Worm (Caenorhabditis elegans) whole organism, young adult: Measurements from ENCODE around the gene fbxa-89.

ENCODE experiments used
- B0035.1 ChIP-seq: sonication (generic microtip); optimal IDR thresholded peaks from 2 replicates; lab custom pipeline; 2016; ENCODE audit warnings: missing genetic modification characterization, mild to moderate bottlenecking, missing compliant biosample characterization, missing genotype, missing genetic modification reagents
- B0336.3 ChIP-seq: fragments of 200-800 bp; sonication (Bioruptor generic); IDR thresholded peaks from 2 replicates; pipeline ENCODE4 v1.3.6; 2022; ENCODE audit warnings: missing genetic modification characterization, missing compliant biosample characterization
- C17E4.6 ChIP-seq: fragments of 200-800 bp; sonication (Bioruptor generic); IDR thresholded peaks from 2 replicates; pipeline ENCODE4 v1.3.6; 2022; ENCODE audit warnings: missing genetic modification reagents, missing genetic modification characterization, missing compliant biosample characterization
- D2030.7 ChIP-seq: fragments of 200-800 bp; sonication (Bioruptor generic); IDR thresholded peaks from 2 replicates; pipeline ENCODE4 v1.3.6; 2022; ENCODE audit warnings: missing genetic modification reagents, missing genetic modification characterization, missing compliant biosample characterization
- F37B4.10 ChIP-seq: fragments of 200-800 bp; sonication (Bioruptor generic); IDR thresholded peaks from 2 replicates; pipeline ENCODE4 v1.3.6; 2022; ENCODE audit warnings: missing genetic modification characterization, missing compliant biosample characterization
- Y53G8AR.9 ChIP-seq: fragments of 200-800 bp; sonication (Bioruptor generic); conservative IDR thresholded peaks from 2 replicates; pipeline ENCODE4 v1.3.6; 2022; ENCODE audit warnings: missing genetic modification reagents, missing genetic modification characterization, missing compliant biosample characterization
- Y67H2A.10 ChIP-seq: fragments of 200-800 bp; sonication (Bioruptor generic); conservative IDR thresholded peaks from 2 replicates; pipeline ENCODE4 v1.3.6; 2022; ENCODE audit warnings: missing genetic modification reagents, missing genetic modification characterization, missing compliant biosample characterization
- Y79H2A.3 ChIP-seq: fragments of 200-800 bp; sonication (Bioruptor generic); conservative IDR thresholded peaks from 2 replicates; pipeline ENCODE4 v1.3.6; 2022; ENCODE audit warnings: missing genetic modification reagents, missing genetic modification characterization, missing compliant biosample characterization
- attf-6 ChIP-seq: fragments of 200-800 bp; sonication (Bioruptor generic); IDR thresholded peaks from 2 replicates; pipeline ENCODE4 v1.3.6; 2022; ENCODE audit warnings: missing genetic modification reagents, missing genetic modification characterization, missing compliant biosample characterization
- bed-1 ChIP-seq: fragments of 200-800 bp; sonication (Bioruptor generic); IDR thresholded peaks from 2 replicates; pipeline ENCODE4 v1.3.6; 2022; ENCODE audit warnings: missing genetic modification reagents, missing genetic modification characterization, missing compliant biosample characterization
- bed-2 ChIP-seq: fragments of 200-800 bp; sonication (Bioruptor generic); IDR thresholded peaks from 2 replicates; pipeline ENCODE4 v1.3.6; 2022; ENCODE audit warnings: missing genetic modification reagents, missing genetic modification characterization, missing compliant biosample characterization
- ccch-3 ChIP-seq: fragments of 200-800 bp; sonication (Bioruptor generic); optimal IDR thresholded peaks from 2 replicates; lab custom pipeline; 2018; ENCODE audit warnings: mild to moderate bottlenecking, missing genetic modification characterization, missing compliant biosample characterization
- cebp-2 ChIP-seq: fragments of 200-800 bp; sonication (Bioruptor generic); IDR thresholded peaks from 2 replicates; pipeline ENCODE4 v1.3.6; 2022; ENCODE audit warnings: missing genetic modification characterization, missing compliant biosample characterization
- ceh-100 ChIP-seq: fragments of 200-800 bp; sonication (Bioruptor generic); IDR thresholded peaks from 2 replicates; pipeline ENCODE4 v1.3.6; 2022; ENCODE audit warnings: missing genetic modification reagents, missing genetic modification characterization, missing compliant biosample characterization
- ceh-27 ChIP-seq: fragments of 200-800 bp; sonication (Bioruptor generic); optimal IDR thresholded peaks from 2 replicates; lab custom pipeline; 2018; ENCODE audit warnings: mild to moderate bottlenecking, missing genetic modification characterization, moderate library complexity, missing compliant biosample characterization
- ceh-58 ChIP-seq: fragments of 200-800 bp; sonication (Bioruptor generic); IDR thresholded peaks from 2 replicates; pipeline ENCODE4 v1.3.6; 2022; ENCODE audit warnings: missing genetic modification characterization, missing compliant biosample characterization
- ceh-79 ChIP-seq: sonication (generic microtip); optimal IDR thresholded peaks from 2 replicates; lab custom pipeline; 2017; ENCODE audit warnings: mild to moderate bottlenecking, missing genetic modification characterization, missing compliant biosample characterization
- dpff-1 ChIP-seq: sonication (generic microtip); optimal IDR thresholded peaks from 2 replicates; lab custom pipeline; 2017; ENCODE audit warnings: mild to moderate bottlenecking, missing genetic modification characterization, missing compliant biosample characterization
- egl-44 ChIP-seq: fragments of 200-800 bp; sonication (Bioruptor generic); IDR thresholded peaks from 2 replicates; pipeline ENCODE4 v1.3.6; 2022; ENCODE audit warnings: missing genetic modification reagents, missing genetic modification characterization, missing compliant biosample characterization
- fkh-3 ChIP-seq: sonication (generic microtip); optimal IDR thresholded peaks from 2 replicates; lab custom pipeline; 2016; ENCODE audit warnings: mild to moderate bottlenecking, missing genetic modification characterization, missing compliant biosample characterization
- hlh-12 ChIP-seq: sonication (generic microtip); optimal IDR thresholded peaks from 2 replicates; lab custom pipeline; 2016; ENCODE audit warnings: missing genetic modification characterization, missing compliant biosample characterization
- hrde-1 ChIP-seq: sonication (generic microtip); optimal IDR thresholded peaks from 2 replicates; lab custom pipeline; 2016; ENCODE audit warnings: missing genetic modification characterization, mild to moderate bottlenecking, missing compliant biosample characterization, moderate library complexity, missing genotype, missing genetic modification reagents, borderline replicate concordance
- hsf-1 ChIP-seq: fragments of 200-800 bp; sonication (Bioruptor generic); IDR thresholded peaks from 2 replicates; pipeline ENCODE4 v1.3.6; 2022; ENCODE audit warnings: missing genetic modification reagents, missing genetic modification characterization, missing compliant biosample characterization
- lag-1 ChIP-seq: fragments of 200-800 bp; sonication (Bioruptor generic); IDR thresholded peaks from 2 replicates; pipeline ENCODE4 v1.3.6; 2022; ENCODE audit warnings: missing genetic modification reagents, missing genetic modification characterization, missing compliant biosample characterization
- lin-26 ChIP-seq: fragments of 200-800 bp; sonication (Bioruptor generic); IDR thresholded peaks from 2 replicates; pipeline ENCODE4 v1.3.6; 2022; ENCODE audit warnings: missing genetic modification reagents, missing genetic modification characterization, missing compliant biosample characterization
- lir-1 ChIP-seq: fragments of 200-800 bp; sonication (Bioruptor generic); conservative IDR thresholded peaks from 2 replicates; pipeline ENCODE4 v1.3.6; 2022; ENCODE audit warnings: missing genetic modification reagents, missing genetic modification characterization, missing compliant biosample characterization
- lsy-27 ChIP-seq: sonication (generic microtip); optimal IDR thresholded peaks from 2 replicates; lab custom pipeline; 2017; ENCODE audit warnings: missing genetic modification characterization, mild to moderate bottlenecking, missing compliant biosample characterization, antibody characterized with exemption, missing genotype, borderline replicate concordance; ENCODE audit not compliant: insufficient read depth
- madf-3 ChIP-seq: fragments of 200-800 bp; sonication (Bioruptor generic); IDR thresholded peaks from 2 replicates; pipeline ENCODE4 v1.3.6; 2022; ENCODE audit warnings: missing genetic modification reagents, missing genetic modification characterization, missing compliant biosample characterization
- mcd-1 ChIP-seq: fragments of 200-800 bp; sonication (Bioruptor generic); IDR thresholded peaks from 2 replicates; pipeline ENCODE4 v1.3.6; 2022; ENCODE audit warnings: missing genetic modification reagents, missing genetic modification characterization, missing compliant biosample characterization
- nfyb-1 ChIP-seq: fragments of 200-800 bp; sonication (Bioruptor generic); IDR thresholded peaks from 2 replicates; pipeline ENCODE4 v1.3.6; 2022; ENCODE audit warnings: missing genetic modification reagents, missing genetic modification characterization, missing compliant biosample characterization
- nhr-27 ChIP-seq: fragments of 200-800 bp; sonication (Bioruptor generic); optimal IDR thresholded peaks from 2 replicates; lab custom pipeline; 2018; ENCODE audit warnings: mild to moderate bottlenecking, missing genetic modification characterization, moderate library complexity, missing compliant biosample characterization
- rcor-1 ChIP-seq: fragments of 200-800 bp; sonication (Bioruptor generic); IDR thresholded peaks from 2 replicates; pipeline ENCODE4 v1.3.6; 2022; ENCODE audit warnings: missing genetic modification reagents, missing genetic modification characterization, missing compliant biosample characterization
- rec-8 ChIP-seq, 2 experiments: sonication (generic microtip); optimal IDR thresholded peaks; 2 replicates each; lab custom pipeline; 2016; ENCODE audit warnings: mild to moderate bottlenecking in 2 of 2, missing genetic modification characterization in 2 of 2, missing genetic modification reagents in 2 of 2, missing genotype in 2 of 2, missing biosample characterization in 1 of 2, missing compliant biosample characterization in 1 of 2, moderate library complexity in 1 of 2
- repo-1 ChIP-seq: sonication (generic microtip); optimal IDR thresholded peaks from 2 replicates; lab custom pipeline; 2017; ENCODE audit warnings: mild to moderate bottlenecking, missing genetic modification characterization, missing compliant biosample characterization
- sdz-38 ChIP-seq: sonication (generic microtip); optimal IDR thresholded peaks from 2 replicates; lab custom pipeline; 2016; ENCODE audit warnings: missing genotype, missing genetic modification characterization, missing compliant biosample characterization
- unc-62 ChIP-seq: fragments of 150-350 bp; optimal IDR thresholded peaks from 2 replicates; lab custom pipeline; 2014; ENCODE audit warnings: missing biosample characterization, missing genetic modification reagents, missing genetic modification characterization
- zfh-2 ChIP-seq: fragments of 200-800 bp; sonication (Bioruptor generic); conservative IDR thresholded peaks from 2 replicates; pipeline ENCODE4 v1.3.6; 2022; ENCODE audit warnings: missing genetic modification reagents, missing genetic modification characterization, missing compliant biosample characterization
- ztf-25 ChIP-seq: fragments of 200-800 bp; sonication (Bioruptor generic); IDR thresholded peaks from 2 replicates; pipeline ENCODE4 v1.3.6; 2022; ENCODE audit warnings: missing genetic modification reagents, missing genetic modification characterization, missing compliant biosample characterization
- ztf-26 ChIP-seq: sonication (generic microtip); optimal IDR thresholded peaks from 2 replicates; lab custom pipeline; 2017; ENCODE audit warnings: missing genetic modification characterization, missing compliant biosample characterization

The fbxa-89 gene

ce11 chrIII:12195991-12196390, 40.0 kb upstream of the fbxa-89 start:
- TF ChIP-seq Y53G8AR.9 (no peak), lag-1 (GFP tag; lab: Robert Waterston, UW) (no peak), rec-8 (tag; optimal IDR thresholded peaks at IDR 0.05; lab: Kevin White, UChicago) (no peak)

ce11 chrIII:12198135-12198534, 37.8 kb upstream of the fbxa-89 start:
- TF ChIP-seq hrde-1 (tag; lab: Kevin White, UChicago) (no peak), Y53G8AR.9 (no peak), Y67H2A.10 (no peak), ztf-26 (tag; lab: Kevin White, UChicago) (no peak), lin-26 (GFP tag; lab: Robert Waterston, UW) (no peak), nfyb-1 (GFP tag; lab: Robert Waterston, UW) (no peak), ceh-58 (GFP tag; lab: Robert Waterston, UW) (no peak), bed-2 (GFP tag; lab: Robert Waterston, UW) (no peak), ceh-79 (tag; lab: Kevin White, UChicago) (no peak), madf-3 (no peak), lir-1 (GFP tag; lab: Robert Waterston, UW) (no peak), ztf-25 (GFP tag; lab: Robert Waterston, UW) (no peak), D2030.7 (GFP tag; lab: Robert Waterston, UW) (no peak), C17E4.6 (GFP tag; lab: Robert Waterston, UW) (no peak), sdz-38 (tag; lab: Kevin White, UChicago) (no peak), ccch-3 (GFP tag; lab: Kevin White, UChicago) (no peak), hlh-12 (tag; lab: Kevin White, UChicago) (no peak), hsf-1 (GFP tag; lab: Robert Waterston, UW) (no peak)

ce11 chrIII:12202437-12202836, 33.5 kb upstream of the fbxa-89 start, which contains the start of gene osm-12:
Gene osm-12, minus strand, starts transcription at chrIII:12202537.
- TF ChIP-seq fkh-3 (tag; lab: Kevin White, UChicago) (no peak), bed-1 (no peak), cebp-2 (GFP tag; lab: Robert Waterston, UW) (no peak), Y79H2A.3 (GFP tag; lab: Robert Waterston, UW) (no peak), ceh-27 (GFP tag; lab: Kevin White, UChicago) (no peak), D2030.7 (GFP tag; lab: Robert Waterston, UW) (no peak), hsf-1 (GFP tag; lab: Robert Waterston, UW) (no peak), B0336.3 (GFP tag; lab: Robert Waterston, UW) (no peak), dpff-1 (tag; lab: Kevin White, UChicago) (no peak), lin-26 (GFP tag; lab: Robert Waterston, UW) (no peak), attf-6 (GFP tag; lab: Robert Waterston, UW) (no peak), repo-1 (tag; lab: Kevin White, UChicago) (no peak), unc-62 (GFP tag; lab: Kevin White, UChicago) (no peak), zfh-2 (GFP tag; lab: Robert Waterston, UW) (no peak), nhr-27 (no peak), mcd-1 (GFP tag; lab: Robert Waterston, UW) (no peak), F37B4.10 (GFP tag; lab: Robert Waterston, UW) (no peak), ceh-100 (GFP tag; lab: Robert Waterston, UW) (no peak)

ce11 chrIII:12205271-12205670, 30.7 kb upstream of the fbxa-89 start:
- no peak for TF ChIP-seq lsy-27 (tag; lab: Kevin White, UChicago)
- no peak for TF ChIP-seq B0035.1 (tag; lab: Kevin White, UChicago)
- 0 out of 2 replicates have a peak, but pooled peaks have one; percentile 28 for TF ChIP-seq lin-26 (GFP tag; lab: Robert Waterston, UW)
- TF ChIP-seq egl-44 = no peak
- peak; percentile 66 for TF ChIP-seq zfh-2 (GFP tag; lab: Robert Waterston, UW)
- TF ChIP-seq rcor-1 = no peak
